Worm (Caenorhabditis elegans) whole organism, L4/young adult: ENCODE data around the gene fbxb-16.

Experiments used
- W03F9.2 ChIP-seq: fragments of 150-350 bp; optimal IDR thresholded peaks from 2 replicates; lab custom pipeline; 2014; ENCODE audit warnings: missing biosample characterization, missing genetic modification characterization
- him-1 ChIP-seq: sonication (generic microtip); optimal IDR thresholded peaks from 2 replicates; lab custom pipeline; 2016; ENCODE audit warnings: missing genotype, missing genetic modification reagents, missing genetic modification characterization, missing compliant biosample characterization

DNA sequence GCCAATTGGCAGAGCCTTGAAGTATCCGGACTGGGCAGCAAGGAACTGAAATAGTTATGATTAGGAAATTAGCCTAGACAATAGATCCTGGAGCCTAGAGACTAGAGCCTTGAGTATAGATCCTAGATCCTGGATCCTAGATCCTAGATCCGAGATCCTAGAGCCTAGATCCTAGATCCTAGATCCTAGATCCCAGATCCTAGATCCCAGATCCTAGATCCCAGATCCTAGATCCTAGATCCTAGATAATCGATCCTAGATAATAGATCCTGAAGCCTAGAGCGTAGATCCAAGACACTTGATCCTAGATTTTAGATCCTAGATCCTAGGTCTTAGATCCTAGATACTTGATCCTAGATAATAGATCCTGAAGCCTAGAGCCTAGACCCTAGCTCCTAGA is 46.7 kb downstream of the fbxb-16 start:
- TF ChIP-seq him-1 (no peak), W03F9.2 (tag; lab: Kevin White, UChicago) (no peak)
